Worm (Caenorhabditis elegans) whole organism, late embryonic: ENCODE results near the gene T05A7.3.

ENCODE experiments used
- ama-1 ChIP-seq: fragments of 150-350 bp; optimal IDR thresholded peaks from 2 replicates; lab custom pipeline; 2014
- pqm-1 ChIP-seq: sonication (generic microtip); optimal IDR thresholded peaks from 2 replicates; lab custom pipeline; 2016; ENCODE audit warnings: missing genetic modification characterization, missing compliant biosample characterization
- ztf-16 ChIP-seq: sonication (generic microtip); optimal IDR thresholded peaks from 2 replicates; lab custom pipeline; 2017; ENCODE audit warnings: missing genetic modification characterization, missing compliant biosample characterization

ce11 chrII:4640748-4641147 is 34.8 kb upstream of the T05A7.3 start:
- TF ChIP-seq pqm-1 (no peak), ztf-16 (tag; lab: Kevin White, UChicago) (no peak), ama-1 (no peak)
